Worm (Caenorhabditis elegans): Measurements from ENCODE around the gene Y38C1AA.7.

- no peak for TF ChIP-seq scrt-1 (GFP tag; IDR thresholded peaks at IDR 0.05)
- TF ChIP-seq hnd-1 (tag; optimal IDR thresholded peaks at IDR 0.05): no peak
- TF ChIP-seq B0310.2 (tag; optimal IDR thresholded peaks at IDR 0.05): peak; percentile 23
- no peak for TF ChIP-seq tbx-37 (GFP tag; conservative IDR thresholded peaks at IDR 0.05)
- TF ChIP-seq ceh-13 (GFP tag; optimal IDR thresholded peaks at IDR 0.05): no peak
- TF ChIP-seq ceh-36 (tag; optimal IDR thresholded peaks at IDR 0.05): no peak
- no peak for TF ChIP-seq ama-1 (optimal IDR thresholded peaks at IDR 0.05)
- 0 out of 2 replicates have a peak, but pooled peaks have one; percentile 33 for TF ChIP-seq tbx-11 (GFP tag; IDR thresholded peaks at IDR 0.05)
- TF ChIP-seq aly-1 (tag; optimal IDR thresholded peaks at IDR 0.05): peak; percentile 35
- no peak for TF ChIP-seq sea-1 (GFP tag; conservative IDR thresholded peaks at IDR 0.05)
- no peak for TF ChIP-seq pes-1 (GFP tag; IDR thresholded peaks at IDR 0.05)
- no peak for TF ChIP-seq ets-7 (tag; optimal IDR thresholded peaks at IDR 0.05)
- peak; percentile 73 for TF ChIP-seq hmg-4 (GFP tag; optimal IDR thresholded peaks at IDR 0.05)
Observed at ce11 chrIV:172990-173389, 14.2 kb downstream of the Y38C1AA.7 start.

All from whole organism, early embryonic.